Worm (Caenorhabditis elegans) whole organism, mixed stage, embryonic: ENCODE results near the gene F19F10.1.

Source experiments
- M03D4.4 ChIP-seq: sonication (generic microtip); optimal IDR thresholded peaks from 2 replicates; lab custom pipeline; 2017; ENCODE audit warnings: mild to moderate bottlenecking, missing genetic modification characterization, missing compliant biosample characterization
- bed-3 ChIP-seq: fragments of 200-800 bp; sonication (Bioruptor generic); optimal IDR thresholded peaks from 3 replicates; lab custom pipeline; 2018; ENCODE audit warnings: mild to moderate bottlenecking, missing genetic modification characterization, moderate library complexity, missing compliant biosample characterization
- blmp-1 ChIP-seq: fragments of 150-350 bp; optimal IDR thresholded peaks from 2 replicates; lab custom pipeline; 2014; ENCODE audit warnings: missing biosample characterization, missing genetic modification characterization
- ceh-39 ChIP-seq: fragments of 150-350 bp; optimal IDR thresholded peaks from 2 replicates; lab custom pipeline; 2014; ENCODE audit warnings: missing biosample characterization, missing genetic modification characterization
- ceh-43 ChIP-seq: fragments of 200-800 bp; sonication (Bioruptor generic); optimal IDR thresholded peaks from 2 replicates; lab custom pipeline; 2018; ENCODE audit warnings: mild to moderate bottlenecking, missing genetic modification characterization, moderate library complexity, missing compliant biosample characterization
- ceh-83 ChIP-seq: fragments of 200-800 bp; sonication (Bioruptor generic); optimal IDR thresholded peaks from 2 replicates; lab custom pipeline; 2018; ENCODE audit warnings: mild to moderate bottlenecking, missing genetic modification characterization, missing compliant biosample characterization
- ces-1 ChIP-seq: fragments of 150-350 bp; optimal IDR thresholded peaks from 2 replicates; lab custom pipeline; 2014; ENCODE audit warnings: missing biosample characterization, missing genetic modification reagents, missing genetic modification characterization
- cnd-1 ChIP-seq: fragments of 200-800 bp; sonication (Bioruptor generic); optimal IDR thresholded peaks from 2 replicates; lab custom pipeline; 2018; ENCODE audit warnings: mild to moderate bottlenecking, missing genetic modification characterization, missing compliant biosample characterization
- elt-3 ChIP-seq: fragments of 150-350 bp; optimal IDR thresholded peaks from 2 replicates; lab custom pipeline; 2014; ENCODE audit warnings: missing biosample characterization, missing genetic modification characterization
- flh-1 ChIP-seq: fragments of 200-800 bp; sonication (Bioruptor generic); optimal IDR thresholded peaks from 2 replicates; lab custom pipeline; 2018; ENCODE audit warnings: mild to moderate bottlenecking, missing genetic modification characterization, moderate library complexity, missing compliant biosample characterization
- ham-2 ChIP-seq: fragments of 200-800 bp; sonication (Bioruptor generic); optimal IDR thresholded peaks from 2 replicates; lab custom pipeline; 2018; ENCODE audit warnings: mild to moderate bottlenecking, missing genetic modification characterization, missing compliant biosample characterization
- hlh-1 ChIP-seq: fragments of 150-350 bp; optimal IDR thresholded peaks from 2 replicates; lab custom pipeline; 2014; ENCODE audit warnings: missing biosample characterization, missing genetic modification reagents, missing genetic modification characterization
- lin-13 ChIP-seq: fragments of 150-350 bp; optimal IDR thresholded peaks from 2 replicates; lab custom pipeline; 2014; ENCODE audit warnings: missing biosample characterization, missing genetic modification characterization
- lin-32 ChIP-seq: fragments of 200-800 bp; sonication (Bioruptor generic); optimal IDR thresholded peaks from 2 replicates; lab custom pipeline; 2018; ENCODE audit warnings: mild to moderate bottlenecking, missing genetic modification characterization, missing compliant biosample characterization
- lsy-2 ChIP-seq: fragments of 150-350 bp; optimal IDR thresholded peaks from 2 replicates; lab custom pipeline; 2014; ENCODE audit warnings: missing biosample characterization, missing genetic modification characterization
- mab-5 ChIP-seq: fragments of 150-350 bp; optimal IDR thresholded peaks from 2 replicates; lab custom pipeline; 2014; ENCODE audit warnings: missing biosample characterization, missing genetic modification characterization
- mep-1 ChIP-seq: fragments of 150-350 bp; optimal IDR thresholded peaks from 2 replicates; lab custom pipeline; 2017; ENCODE audit warnings: missing biosample characterization, missing genetic modification reagents, missing genetic modification characterization, inconsistent platforms
- mls-2 ChIP-seq: sonication (generic microtip); optimal IDR thresholded peaks from 2 replicates; lab custom pipeline; 2016; ENCODE audit warnings: mild to moderate bottlenecking, missing genetic modification characterization, moderate library complexity, missing compliant biosample characterization
- nhr-237 ChIP-seq: fragments of 150-350 bp; optimal IDR thresholded peaks from 2 replicates; lab custom pipeline; 2014; ENCODE audit warnings: missing biosample characterization, missing genetic modification characterization
- nhr-28 ChIP-seq: fragments of 150-350 bp; optimal IDR thresholded peaks from 2 replicates; lab custom pipeline; 2014; ENCODE audit warnings: missing biosample characterization, missing genetic modification characterization
- nhr-76 ChIP-seq: sonication (generic microtip); optimal IDR thresholded peaks from 2 replicates; lab custom pipeline; 2017; ENCODE audit warnings: missing biosample characterization, missing genetic modification characterization
- pha-4 ChIP-seq: fragments of 150-350 bp; optimal IDR thresholded peaks from 2 replicates; lab custom pipeline; 2018; ENCODE audit warnings: missing biosample characterization, missing genetic modification reagents, missing genetic modification characterization
- sem-2 ChIP-seq: fragments of 200-800 bp; sonication (Bioruptor generic); optimal IDR thresholded peaks from 2 replicates; lab custom pipeline; 2018; ENCODE audit warnings: mild to moderate bottlenecking, missing genetic modification characterization, missing compliant biosample characterization
- snpc-4 ChIP-seq: fragments of 150-350 bp; optimal IDR thresholded peaks from 2 replicates; lab custom pipeline; 2014; ENCODE audit warnings: missing biosample characterization, missing genetic modification characterization
- sptf-1 ChIP-seq: sonication (generic microtip); optimal IDR thresholded peaks from 2 replicates; lab custom pipeline; 2017; ENCODE audit warnings: mild to moderate bottlenecking, missing genetic modification characterization, moderate library complexity, missing compliant biosample characterization
- tbx-8 ChIP-seq: fragments of 200-800 bp; sonication (Bioruptor generic); optimal IDR thresholded peaks from 2 replicates; lab custom pipeline; 2018; ENCODE audit warnings: mild to moderate bottlenecking, missing genetic modification characterization, moderate library complexity, missing compliant biosample characterization
- unc-120 ChIP-seq: sonication (generic microtip); optimal IDR thresholded peaks from 2 replicates; lab custom pipeline; 2017; ENCODE audit warnings: missing genetic modification characterization, missing compliant biosample characterization; ENCODE audit not compliant: poor library complexity, severe bottlenecking
- unc-39 ChIP-seq: fragments of 150-350 bp; optimal IDR thresholded peaks from 2 replicates; lab custom pipeline; 2014; ENCODE audit warnings: missing biosample characterization, missing genetic modification characterization
- unc-62 ChIP-seq: fragments of 150-350 bp; optimal IDR thresholded peaks from 2 replicates; lab custom pipeline; 2014; ENCODE audit warnings: missing biosample characterization, missing genetic modification reagents, missing genetic modification characterization
- zip-8 ChIP-seq: fragments of 150-350 bp; optimal IDR thresholded peaks from 2 replicates; lab custom pipeline; 2014; ENCODE audit warnings: missing biosample characterization, missing genetic modification characterization
- ztf-11 ChIP-seq: fragments of 150-350 bp; optimal IDR thresholded peaks from 2 replicates; lab custom pipeline; 2014; ENCODE audit warnings: missing biosample characterization, missing genetic modification characterization

Gene F19F10.1

ce11 chrV:7523392-7523791 lies 39.7 kb upstream of the F19F10.1 start, which contains the start of gene C54F6.6:
Gene C54F6.6 (plus strand): TSS chrV:7523692.
- TF ChIP-seq ztf-11 (tag; lab: Kevin White, UChicago) (no peak), nhr-237 (tag; lab: Kevin White, UChicago) (no peak), bed-3 (GFP tag; lab: Kevin White, UChicago) (no peak), nhr-76 (tag; lab: Kevin White, UChicago) (no peak), sptf-1 (tag; lab: Kevin White, UChicago) (no peak)
- TF ChIP-seq, all 35 proteins: peak for 0

- TF ChIP-seq ceh-83 (no peak), cnd-1 (no peak), elt-3 (tag; lab: Kevin White, UChicago) (no peak), unc-39 (no peak), ceh-43 (GFP tag; lab: Kevin White, UChicago) (no peak), nhr-76 (tag; lab: Kevin White, UChicago) (no peak)
Measured at ce11 chrV:7524447-7524846, 38.6 kb upstream of the F19F10.1 start, which contains the start of gene C54F6.20. Gene C54F6.20 (plus strand): TSS chrV:7524747.

- TF ChIP-seq elt-3 (tag; lab: Kevin White, UChicago), result no peak
- TF ChIP-seq unc-62 (GFP tag; lab: Kevin White, UChicago), result no peak
- TF ChIP-seq lsy-2 (tag; lab: Kevin White, UChicago), result no peak
- TF ChIP-seq flh-1, result no peak
- no peak for TF ChIP-seq bed-3 (GFP tag; lab: Kevin White, UChicago)
- TF ChIP-seq mep-1, result no peak
- no peak for TF ChIP-seq mls-2
- TF ChIP-seq lin-13 (tag; lab: Kevin White, UChicago), result no peak
- no peak for TF ChIP-seq tbx-8 (GFP tag; lab: Kevin White, UChicago)
- no peak for TF ChIP-seq ceh-83
- TF ChIP-seq mab-5, result no peak
- TF ChIP-seq snpc-4, result no peak
- TF ChIP-seq ceh-39 (tag; lab: Kevin White, UChicago), result no peak
- no peak for TF ChIP-seq sptf-1 (tag; lab: Kevin White, UChicago)
- no peak for TF ChIP-seq nhr-76 (tag; lab: Kevin White, UChicago)
- no peak for TF ChIP-seq blmp-1 (tag; lab: Kevin White, UChicago)
- no peak for TF ChIP-seq ham-2
Measured at ce11 chrV:7525695-7526094, 37.4 kb upstream of the F19F10.1 start, which contains the start of gene C54F6.18. Gene C54F6.18 (plus strand): TSS chrV:7525995.

ce11 chrV:7527153-7527552 lies 35.9 kb upstream of the F19F10.1 start, which contains the start of gene C54F6.17:
Gene C54F6.17 (plus strand): TSS chrV:7527453.
- no peak for TF ChIP-seq blmp-1 (tag; lab: Kevin White, UChicago)
- no peak for TF ChIP-seq lin-32 (GFP tag; lab: Kevin White, UChicago)
- TF ChIP-seq cnd-1, result no peak
- TF ChIP-seq pha-4 (tag; lab: Kevin White, UChicago), result no peak

- TF ChIP-seq ceh-43 (GFP tag; lab: Kevin White, UChicago), result no peak
- no peak for TF ChIP-seq elt-3 (tag; lab: Kevin White, UChicago)
- no peak for TF ChIP-seq snpc-4
- no peak for TF ChIP-seq flh-1
- TF ChIP-seq cnd-1, result no peak
- TF ChIP-seq ceh-83, result no peak
- TF ChIP-seq ham-2, result no peak
- no peak for TF ChIP-seq unc-39
- TF ChIP-seq hlh-1 (tag; lab: Kevin White, UChicago), result no peak
- TF ChIP-seq tbx-8 (GFP tag; lab: Kevin White, UChicago), result no peak
- no peak for TF ChIP-seq ztf-11 (tag; lab: Kevin White, UChicago)
- TF ChIP-seq, all 35 proteins: peak for 0
Measured at ce11 chrV:7528816-7529215, 34.2 kb upstream of the F19F10.1 start, which contains the start of gene C54F6.5. Gene C54F6.5 (plus strand): TSS chrV:7529116.

ce11 chrV:7529840-7530239 lies 33.2 kb upstream of the F19F10.1 start, which contains the start of gene swt-2:
Gene swt-2 (plus strand): TSS chrV:7530140.
- TF ChIP-seq sptf-1 (tag; lab: Kevin White, UChicago) (no peak), ceh-39 (tag; lab: Kevin White, UChicago) (no peak), cnd-1 (no peak), tbx-8 (GFP tag; lab: Kevin White, UChicago) (no peak), ceh-43 (GFP tag; lab: Kevin White, UChicago) (no peak)

- TF ChIP-seq sptf-1 (tag; lab: Kevin White, UChicago) (no peak), sem-2 (GFP tag; lab: Kevin White, UChicago) (no peak), unc-120 (tag; lab: Kevin White, UChicago) (no peak), lsy-2 (tag; lab: Kevin White, UChicago) (no peak), zip-8 (tag; lab: Kevin White, UChicago) (no peak), unc-39 (no peak), mls-2 (no peak), M03D4.4 (tag; lab: Kevin White, UChicago) (no peak), nhr-28 (tag; lab: Kevin White, UChicago) (no peak), ces-1 (GFP tag; lab: Kevin White, UChicago) (no peak)
Measured at ce11 chrV:7532947-7533346, 30.1 kb upstream of the F19F10.1 start, which contains the start of gene C54F6.3. Gene C54F6.3 (plus strand): TSS chrV:7533247.
